Fruit fly (Drosophila melanogaster): Measurements from ENCODE around the gene CG13599.

Gene CG13599

DNA sequence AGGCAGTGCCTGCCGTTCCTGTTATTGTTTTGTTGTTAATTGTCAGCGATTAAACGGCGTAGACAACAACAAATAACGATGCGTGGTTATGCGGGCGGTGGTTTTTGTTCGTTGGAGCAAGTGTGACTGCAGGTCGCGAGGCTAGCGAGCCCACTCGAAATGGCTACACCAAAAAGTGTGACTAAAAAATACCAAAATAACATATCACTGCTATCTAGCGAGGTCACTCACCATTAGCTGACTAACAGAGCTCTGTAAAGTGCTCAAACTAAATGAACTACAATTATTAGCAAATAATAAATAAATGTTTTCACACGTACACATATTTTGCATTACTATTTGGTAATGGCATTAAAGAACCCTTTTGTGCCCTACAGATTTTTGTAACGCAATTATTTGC, 41.5 kb upstream of the CG13599 start, which contains the start of gene Pli (continued):
- no peak for TF ChIP-seq Aef1 (GFP tag; IDR thresholded peaks at IDR 0.05)
- no peak for TF ChIP-seq Hr51 (GFP tag; optimal IDR thresholded peaks at IDR 0.05)
- TF ChIP-seq CG34422 (GFP tag; IDR thresholded peaks at IDR 0.05): no peak
- no peak for TF ChIP-seq CG42726 (GFP tag; IDR thresholded peaks at IDR 0.05; ENCODE audit: partially characterized antibody)
- peak; percentile 76 for TF ChIP-seq nom (GFP tag; optimal IDR thresholded peaks at IDR 0.05)
- no peak for TF ChIP-seq zf30C (GFP tag; optimal IDR thresholded peaks at IDR 0.05)
- TF ChIP-seq CG15601 (tag; optimal IDR thresholded peaks at IDR 0.05): peak; percentile 49
- no peak for TF ChIP-seq Sry-β (GFP tag; optimal IDR thresholded peaks at IDR 0.05)
- no peak for TF ChIP-seq pros (GFP tag; optimal IDR thresholded peaks at IDR 0.05)
- TF ChIP-seq pho (GFP tag; optimal IDR thresholded peaks at IDR 0.05): no peak
- TF ChIP-seq tgo (GFP tag; IDR thresholded peaks at IDR 0.05): no peak
- TF ChIP-seq B-H1 (GFP tag; IDR thresholded peaks at IDR 0.05): no peak
- TF ChIP-seq CG6854 (GFP tag; optimal IDR thresholded peaks at IDR 0.05): no peak
- no peak for TF ChIP-seq CG4730 (GFP tag; IDR thresholded peaks at IDR 0.05)
- no peak for TF ChIP-seq tx (GFP tag; optimal IDR thresholded peaks at IDR 0.05)
- no peak for TF ChIP-seq btn (GFP tag; optimal IDR thresholded peaks at IDR 0.05)
- no peak for TF ChIP-seq Kr (GFP tag; optimal IDR thresholded peaks at IDR 0.05)
- peak; percentile 56 for TF ChIP-seq CTCF (GFP tag; optimal IDR thresholded peaks at IDR 0.05)
- no peak for TF ChIP-seq CG11560 (tag; IDR thresholded peaks at IDR 0.05)
- TF ChIP-seq bsh (GFP tag; optimal IDR thresholded peaks at IDR 0.05): no peak
- TF ChIP-seq CG18011 (GFP tag; optimal IDR thresholded peaks at IDR 0.05): no peak
- TF ChIP-seq Sin3A (optimal IDR thresholded peaks at IDR 0.05): peak; percentile 35
- TF ChIP-seq Lim3 (GFP tag; IDR thresholded peaks at IDR 0.05): no peak
- no peak for TF ChIP-seq ttk (GFP tag; IDR thresholded peaks at IDR 0.05)
- TF ChIP-seq CG11398 (GFP tag; optimal IDR thresholded peaks at IDR 0.05): no peak
- TF ChIP-seq trem (tag; optimal IDR thresholded peaks at IDR 0.05): peak; percentile 75
- TF ChIP-seq klu (GFP tag; IDR thresholded peaks at IDR 0.05): no peak
- TF ChIP-seq CG3163 (GFP tag; optimal IDR thresholded peaks at IDR 0.05): peak; percentile 5
- TF ChIP-seq Ets65A (GFP tag): peak; percentile 28
- no peak for TF ChIP-seq row (GFP tag; IDR thresholded peaks at IDR 0.05)
- TF ChIP-seq Nf-YA (GFP tag; IDR thresholded peaks at IDR 0.05): no peak
- no peak for TF ChIP-seq dimm (GFP tag; IDR thresholded peaks at IDR 0.05)
- TF ChIP-seq pum (GFP tag; optimal IDR thresholded peaks at IDR 0.05): no peak
- no peak for TF ChIP-seq CG8290 (GFP tag; optimal IDR thresholded peaks at IDR 0.05)
- peak in 1 of 2 experiments; percentile 77 for TF ChIP-seq CG8290 (tag; optimal IDR thresholded peaks at IDR 0.05)
- TF ChIP-seq gt (GFP tag; IDR thresholded peaks at IDR 0.05): no peak
- TF ChIP-seq CG17328 (GFP tag; IDR thresholded peaks at IDR 0.05): no peak
- no peak for TF ChIP-seq mld (GFP tag; IDR thresholded peaks at IDR 0.05; ENCODE audit: partially characterized antibody)
- TF ChIP-seq HLH54F (GFP tag; optimal IDR thresholded peaks at IDR 0.05): no peak
- TF ChIP-seq lab (GFP tag; optimal IDR thresholded peaks at IDR 0.05): peak; percentile 49
- TF ChIP-seq Hr39 (optimal IDR thresholded peaks at IDR 0.05): no peak
- TF ChIP-seq CG13624 (GFP tag; optimal IDR thresholded peaks at IDR 0.05): peak; percentile 42
- no peak for TF ChIP-seq CG31441 (GFP tag; IDR thresholded peaks at IDR 0.05)

- no peak for TF ChIP-seq CG7357 (GFP tag; IDR thresholded peaks at IDR 0.05)
- TF ChIP-seq chm (GFP tag; IDR thresholded peaks at IDR 0.05): no peak
- TF ChIP-seq gsb (GFP tag; IDR thresholded peaks at IDR 0.05): no peak
- TF ChIP-seq TFAM (GFP tag; optimal IDR thresholded peaks at IDR 0.05): no peak
- peak; percentile 99 for TF ChIP-seq Ets65A (GFP tag)
- peak; percentile 80 for TF ChIP-seq pho (GFP tag; optimal IDR thresholded peaks at IDR 0.05)
- TF ChIP-seq peb (GFP tag; IDR thresholded peaks at IDR 0.05): no peak
- peak; percentile 26 for TF ChIP-seq CG30020 (tag; optimal IDR thresholded peaks at IDR 0.05)
- no peak for TF ChIP-seq salm (tag; optimal IDR thresholded peaks at IDR 0.05)
- peak; percentile 91 for TF ChIP-seq CG4282 (GFP tag; optimal IDR thresholded peaks at IDR 0.05)
- TF ChIP-seq bsh (GFP tag; optimal IDR thresholded peaks at IDR 0.05): peak in 1 of 2 experiments; percentile 49
- TF ChIP-seq Trl (optimal IDR thresholded peaks at IDR 0.05): no peak
- peak; percentile 91 for TF ChIP-seq Trl (GFP tag; optimal IDR thresholded peaks at IDR 0.05)
- peak; percentile 79 for TF ChIP-seq ind (GFP tag; optimal IDR thresholded peaks at IDR 0.05)
- no peak for TF ChIP-seq CG11560 (tag; IDR thresholded peaks at IDR 0.05)
- TF ChIP-seq CG17328 (GFP tag; IDR thresholded peaks at IDR 0.05): no peak
- TF ChIP-seq CG13624 (GFP tag; optimal IDR thresholded peaks at IDR 0.05): peak; percentile 92
- no peak for TF ChIP-seq Sox100B (GFP tag; optimal IDR thresholded peaks at IDR 0.05)
- peak; percentile 90 for TF ChIP-seq ftz-f1 (GFP tag; optimal IDR thresholded peaks at IDR 0.05)
Measured at dm6 chr3R:23890886-23891285, 40.6 kb upstream of the CG13599 start, which contains the start of gene TfIIA-S. TfIIA-S (minus strand) TSS chr3R:23891060.
